Worm (Caenorhabditis elegans) whole organism, L1 larva: ENCODE data around the gene T20G5.8.

Experiments used
- C16A3.4 ChIP-seq: fragments of 150-350 bp; optimal IDR thresholded peaks from 2 replicates; lab custom pipeline; 2014; ENCODE audit warnings: missing biosample characterization, missing genetic modification characterization
- C34B4.2 ChIP-seq: sonication (generic microtip); optimal IDR thresholded peaks from 2 replicates; lab custom pipeline; 2017; ENCODE audit warnings: mild to moderate bottlenecking, missing genetic modification characterization, missing compliant biosample characterization
- F16B12.6 ChIP-seq: fragments of 150-350 bp; optimal IDR thresholded peaks from 2 replicates; lab custom pipeline; 2014; ENCODE audit warnings: missing biosample characterization, missing genetic modification characterization
- Y116A8C.19 ChIP-seq: sonication (generic microtip); optimal IDR thresholded peaks from 2 replicates; lab custom pipeline; 2016; ENCODE audit warnings: missing compliant biosample characterization, missing genetic modification characterization, borderline replicate concordance
- aha-1 ChIP-seq: fragments of 150-350 bp; optimal IDR thresholded peaks from 2 replicates; lab custom pipeline; 2014; ENCODE audit warnings: missing biosample characterization, missing genetic modification characterization
- alr-1 ChIP-seq: fragments of 200-800 bp; sonication (Bioruptor generic); optimal IDR thresholded peaks from 2 replicates; lab custom pipeline; 2018; ENCODE audit warnings: borderline replicate concordance, mild to moderate bottlenecking, missing genetic modification characterization, missing compliant biosample characterization
- ama-1 ChIP-seq: fragments of 150-350 bp; optimal IDR thresholded peaks from 2 replicates; lab custom pipeline; 2014
- blmp-1 ChIP-seq: fragments of 150-350 bp; optimal IDR thresholded peaks from 2 replicates; lab custom pipeline; 2014; ENCODE audit warnings: missing biosample characterization, missing genetic modification characterization
- ceh-63 ChIP-seq: fragments of 200-800 bp; sonication (Bioruptor generic); optimal IDR thresholded peaks from 2 replicates; lab custom pipeline; 2018; ENCODE audit warnings: mild to moderate bottlenecking, missing genetic modification characterization, missing compliant biosample characterization
- ceh-82 ChIP-seq, 3 experiments: fragments of 150-350 bp in 1 of 3; sonication (generic microtip) in 2 of 3; optimal IDR thresholded peaks; 2 replicates each; lab custom pipeline; 2014 to 2017; ENCODE audit warnings: missing biosample characterization in 3 of 3, missing genetic modification characterization in 3 of 3
- ceh-88 ChIP-seq: fragments of 200-800 bp; sonication (Bioruptor generic); IDR thresholded peaks from 2 replicates; pipeline ENCODE4 v1.3.6; 2022; ENCODE audit warnings: missing genetic modification characterization, missing compliant biosample characterization
- ceh-90 ChIP-seq: sonication (generic microtip); optimal IDR thresholded peaks from 2 replicates; lab custom pipeline; 2016; ENCODE audit warnings: missing genetic modification characterization, missing compliant biosample characterization
- ces-1 ChIP-seq: fragments of 150-350 bp; optimal IDR thresholded peaks from 2 replicates; lab custom pipeline; 2014; ENCODE audit warnings: missing biosample characterization, missing genetic modification reagents, missing genetic modification characterization
- dpl-1 ChIP-seq, 3 experiments: fragments of 150-350 bp in 2 of 3; sonication (generic microtip) in 1 of 3; optimal IDR thresholded peaks; 2 replicates each; lab custom pipeline; 2014 to 2017; ENCODE audit warnings: missing biosample characterization in 3 of 3, missing genetic modification characterization in 3 of 3, missing genetic modification reagents in 3 of 3
- dsc-1 ChIP-seq: sonication (generic microtip); optimal IDR thresholded peaks from 2 replicates; lab custom pipeline; 2016; ENCODE audit warnings: mild to moderate bottlenecking, missing genetic modification characterization, missing compliant biosample characterization
- efl-1 ChIP-seq, 4 experiments: fragments of 150-350 bp; optimal IDR thresholded peaks in 3 of 4; peaks in 1 of 4; 1 replicate in 1 of 4; 2 replicates in 3 of 4; lab custom pipeline; 2014; ENCODE audit warnings: missing biosample characterization in 2 of 4, missing genetic modification characterization in 2 of 4, missing genetic modification reagents in 2 of 4
- egl-13 ChIP-seq: sonication (generic microtip); optimal IDR thresholded peaks from 2 replicates; lab custom pipeline; 2016; ENCODE audit warnings: missing genotype, missing genetic modification reagents, missing genetic modification characterization, missing compliant biosample characterization
- egl-27 ChIP-seq, 2 experiments: fragments of 150-350 bp in 1 of 2; sonication (generic microtip); optimal IDR thresholded peaks; 3 replicates each; lab custom pipeline; 2017 to 2018; ENCODE audit warnings: missing biosample characterization in 2 of 2, missing genetic modification characterization in 2 of 2, missing genetic modification reagents in 2 of 2
- ets-5 ChIP-seq: fragments of 200-800 bp; sonication (Bioruptor generic); IDR thresholded peaks from 2 replicates; pipeline ENCODE4 v1.3.6; 2022; ENCODE audit warnings: missing genetic modification characterization, missing compliant biosample characterization
- fkh-10 ChIP-seq: sonication (generic microtip); optimal IDR thresholded peaks from 2 replicates; lab custom pipeline; 2017; ENCODE audit warnings: missing biosample characterization, missing genetic modification reagents, missing genetic modification characterization
- fkh-8 ChIP-seq: sonication (generic microtip); optimal IDR thresholded peaks from 2 replicates; lab custom pipeline; 2016; ENCODE audit warnings: mild to moderate bottlenecking, missing genetic modification characterization, missing compliant biosample characterization
- grh-1 ChIP-seq: fragments of 200-800 bp; sonication (Bioruptor generic); IDR thresholded peaks from 2 replicates; pipeline ENCODE4 v1.3.6; 2022; ENCODE audit warnings: missing genetic modification reagents, missing genetic modification characterization, missing compliant biosample characterization
- hlh-17 ChIP-seq: fragments of 200-800 bp; sonication (Bioruptor generic); optimal IDR thresholded peaks from 2 replicates; lab custom pipeline; 2018; ENCODE audit warnings: missing genetic modification characterization, mild to moderate bottlenecking, missing compliant biosample characterization, moderate library complexity, borderline replicate concordance
- hlh-4 ChIP-seq: sonication (generic microtip); optimal IDR thresholded peaks from 2 replicates; lab custom pipeline; 2016; ENCODE audit warnings: mild to moderate bottlenecking, missing genetic modification characterization, missing compliant biosample characterization
- hpl-2 ChIP-seq: fragments of 150-350 bp; optimal IDR thresholded peaks from 2 replicates; lab custom pipeline; 2014; ENCODE audit warnings: missing biosample characterization, missing genetic modification reagents, missing genetic modification characterization
- irx-1 ChIP-seq: sonication (generic microtip); optimal IDR thresholded peaks from 2 replicates; lab custom pipeline; 2016; ENCODE audit warnings: missing genetic modification characterization, missing compliant biosample characterization
- isw-1 ChIP-seq: fragments of 200-800 bp; sonication (Bioruptor generic); IDR thresholded peaks from 2 replicates; pipeline ENCODE4 v1.3.6; 2022; ENCODE audit warnings: missing genetic modification characterization, missing compliant biosample characterization
- lin-14 ChIP-seq: fragments of 200-800 bp; sonication (Bioruptor generic); optimal IDR thresholded peaks from 2 replicates; lab custom pipeline; 2018; ENCODE audit warnings: mild to moderate bottlenecking, missing genetic modification characterization, moderate library complexity, missing compliant biosample characterization
- lin-39 ChIP-seq: fragments of 150-350 bp; optimal IDR thresholded peaks from 2 replicates; lab custom pipeline; 2014; ENCODE audit warnings: missing biosample characterization, missing genetic modification reagents, missing genetic modification characterization
- lir-3 ChIP-seq: sonication (generic microtip); optimal IDR thresholded peaks from 2 replicates; lab custom pipeline; 2016; ENCODE audit warnings: mild to moderate bottlenecking, missing genetic modification characterization, moderate library complexity, missing compliant biosample characterization; ENCODE audit not compliant: poor library complexity
- mab-9 ChIP-seq: fragments of 200-800 bp; sonication (Bioruptor generic); IDR thresholded peaks from 2 replicates; pipeline ENCODE4 v1.3.6; 2022; ENCODE audit warnings: missing genetic modification reagents, missing genetic modification characterization, missing compliant biosample characterization
- mdl-1 ChIP-seq, 2 experiments: fragments of 150-350 bp; optimal IDR thresholded peaks; 2 replicates each; lab custom pipeline; 2014 to 2017; ENCODE audit warnings: missing biosample characterization in 2 of 2, missing genetic modification characterization in 2 of 2, inconsistent platforms in 1 of 2
- mef-2 ChIP-seq: fragments of 150-350 bp; optimal IDR thresholded peaks from 2 replicates; lab custom pipeline; 2014; ENCODE audit warnings: missing biosample characterization, missing genetic modification characterization
- nhr-12 ChIP-seq: sonication (generic microtip); optimal IDR thresholded peaks from 2 replicates; lab custom pipeline; 2017; ENCODE audit warnings: missing biosample characterization, missing genetic modification characterization
- nhr-19 ChIP-seq: fragments of 200-800 bp; sonication (Bioruptor generic); conservative IDR thresholded peaks from 2 replicates; pipeline ENCODE4 v1.3.6; 2022; ENCODE audit warnings: missing genetic modification characterization, missing compliant biosample characterization
- nhr-85 ChIP-seq: sonication (generic microtip); peaks from one replicate; lab custom pipeline; 2016; ENCODE audit warnings: missing genetic modification characterization, inconsistent platforms, missing compliant biosample characterization
- pax-3 ChIP-seq: fragments of 200-800 bp; sonication (Bioruptor generic); optimal IDR thresholded peaks from 2 replicates; lab custom pipeline; 2018; ENCODE audit warnings: mild to moderate bottlenecking, missing genetic modification characterization, moderate library complexity, missing compliant biosample characterization
- snu-23 ChIP-seq: sonication (generic microtip); optimal IDR thresholded peaks from 2 replicates; lab custom pipeline; 2016; ENCODE audit warnings: missing genetic modification characterization, missing compliant biosample characterization
- sptf-1 ChIP-seq: fragments of 150-350 bp; optimal IDR thresholded peaks from 2 replicates; lab custom pipeline; 2014; ENCODE audit warnings: missing biosample characterization, missing genetic modification characterization
- sup-37 ChIP-seq: fragments of 200-800 bp; sonication (Bioruptor generic); optimal IDR thresholded peaks from 2 replicates; lab custom pipeline; 2018; ENCODE audit warnings: mild to moderate bottlenecking, missing genetic modification characterization, missing compliant biosample characterization
- unc-130 ChIP-seq: fragments of 150-350 bp; optimal IDR thresholded peaks from 2 replicates; lab custom pipeline; 2017; ENCODE audit warnings: missing biosample characterization, missing genetic modification characterization, inconsistent platforms
- unc-30 ChIP-seq: sonication (generic microtip); optimal IDR thresholded peaks from 2 replicates; lab custom pipeline; 2017; ENCODE audit warnings: missing biosample characterization, missing genetic modification characterization
- unc-86 ChIP-seq: sonication (generic microtip); optimal IDR thresholded peaks from 2 replicates; lab custom pipeline; 2016; ENCODE audit warnings: missing genetic modification characterization, missing compliant biosample characterization

The T20G5.8 gene

DNA sequence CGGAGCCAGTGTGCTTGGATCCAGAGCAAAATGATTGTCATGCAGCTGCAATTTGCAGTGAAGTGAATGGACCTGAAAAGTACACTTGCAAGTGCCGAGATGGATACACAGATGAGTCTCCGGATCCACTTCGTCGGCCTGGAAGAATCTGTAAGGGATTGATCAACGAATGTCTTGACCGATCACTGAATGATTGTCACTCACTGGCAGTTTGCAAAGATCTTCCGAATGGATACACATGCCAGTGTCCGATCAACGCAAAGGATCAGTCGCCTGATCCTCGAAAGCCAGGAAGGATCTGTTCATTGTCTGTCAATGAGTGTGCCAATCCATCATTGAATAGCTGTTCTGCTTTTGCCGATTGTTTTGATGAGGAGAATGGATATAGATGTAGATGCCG, 19.7 kb upstream of the T20G5.8 start:
- no peak for TF ChIP-seq sup-37 (GFP tag; lab: Kevin White, UChicago)
- no peak for TF ChIP-seq dpl-1 (GFP tag; optimal IDR thresholded peaks at IDR 0.05; lab: Kevin White, UChicago)
- TF ChIP-seq ces-1 (GFP tag; lab: Kevin White, UChicago): no peak
- TF ChIP-seq aha-1: no peak
- no peak for TF ChIP-seq mdl-1 (tag; optimal IDR thresholded peaks at IDR 0.05; lab: Kevin White, UChicago)
- TF ChIP-seq blmp-1 (tag; lab: Kevin White, UChicago): no peak
- no peak for TF ChIP-seq egl-27 (tag; optimal IDR thresholded peaks at IDR 0.05; lab: Kevin White, UChicago)
- TF ChIP-seq C34B4.2 (tag; lab: Kevin White, UChicago): no peak
- no peak for TF ChIP-seq hlh-4
- no peak for TF ChIP-seq pax-3 (tag; lab: Kevin White, UChicago)
- TF ChIP-seq unc-130 (tag; lab: Kevin White, UChicago): no peak
- TF ChIP-seq lin-39: no peak
- TF ChIP-seq snu-23 (GFP tag; lab: Kevin White, UChicago): no peak
- no peak for TF ChIP-seq C16A3.4 (tag; lab: Kevin White, UChicago)
- TF ChIP-seq Y116A8C.19 (tag; lab: Kevin White, UChicago): no peak
- no peak for TF ChIP-seq lir-3
- no peak for TF ChIP-seq grh-1 (GFP tag; lab: Robert Waterston, UW)

DNA sequence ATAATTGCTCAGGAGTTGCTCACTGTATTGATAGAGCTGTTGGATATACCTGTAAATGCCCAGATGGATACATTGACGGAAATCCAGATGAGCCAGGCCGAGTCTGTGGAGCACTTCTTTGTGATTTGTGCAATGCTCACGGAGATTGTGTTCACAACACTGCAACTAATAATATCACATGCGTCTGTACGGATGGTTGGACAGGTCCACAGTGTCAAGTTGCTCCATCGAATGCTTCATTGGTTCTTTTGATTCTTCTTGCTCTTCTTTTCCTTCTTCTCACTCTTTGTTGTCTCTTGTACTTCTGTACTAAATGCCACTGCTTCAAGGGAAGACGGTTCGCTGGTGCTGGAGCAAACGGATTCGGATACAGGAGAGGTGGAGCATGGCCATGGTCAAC, 17.3 kb upstream of the T20G5.8 start:
- TF ChIP-seq ceh-88 (GFP tag; lab: Robert Waterston, UW): no peak
- no peak for TF ChIP-seq sptf-1 (tag; lab: Kevin White, UChicago)
- no peak for TF ChIP-seq lir-3
- no peak for TF ChIP-seq lin-14 (GFP tag; lab: Kevin White, UChicago)
- no peak for TF ChIP-seq nhr-12

DNA sequence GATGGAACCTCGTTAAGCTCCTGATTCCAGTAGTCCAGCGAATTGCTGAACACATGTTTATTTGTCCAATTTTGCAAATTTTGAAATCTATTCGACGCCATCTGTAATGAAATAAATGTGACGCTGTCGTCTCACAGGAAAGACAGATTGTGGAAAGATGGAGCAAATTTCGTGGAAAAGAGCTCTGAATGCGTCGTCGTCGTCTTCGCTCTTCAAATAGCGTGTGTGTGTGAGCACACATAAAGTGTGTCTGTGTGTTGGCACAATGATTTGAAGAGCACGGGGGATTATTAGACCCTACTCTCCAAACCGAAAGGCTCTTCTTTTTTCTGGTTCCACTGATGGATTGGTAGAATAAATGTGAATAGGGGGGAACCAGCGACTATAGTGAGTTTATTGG, 13.0 kb upstream of the T20G5.8 start, which contains the start of gene unc-47:
unc-47 (minus strand) TSS at position 101 of the 400 bp plus-strand sequence.
- TF ChIP-seq hpl-2 (GFP tag; lab: Kevin White, UChicago) (no peak), irx-1 (tag; lab: Kevin White, UChicago) (no peak), ceh-63 (GFP tag; lab: Kevin White, UChicago) (no peak), ets-5 (no peak), efl-1 (optimal IDR thresholded peaks at IDR 0.05; lab: Kevin White, UChicago) (no peak), efl-1 (GFP tag; optimal IDR thresholded peaks at IDR 0.05 in 1 of 2; lab: Kevin White, UChicago) (no peak), nhr-19 (GFP tag; lab: Robert Waterston, UW) (no peak), alr-1 (no peak), dsc-1 (tag; lab: Kevin White, UChicago) (no peak), hlh-17 (GFP tag; lab: Kevin White, UChicago) (no peak)

DNA sequence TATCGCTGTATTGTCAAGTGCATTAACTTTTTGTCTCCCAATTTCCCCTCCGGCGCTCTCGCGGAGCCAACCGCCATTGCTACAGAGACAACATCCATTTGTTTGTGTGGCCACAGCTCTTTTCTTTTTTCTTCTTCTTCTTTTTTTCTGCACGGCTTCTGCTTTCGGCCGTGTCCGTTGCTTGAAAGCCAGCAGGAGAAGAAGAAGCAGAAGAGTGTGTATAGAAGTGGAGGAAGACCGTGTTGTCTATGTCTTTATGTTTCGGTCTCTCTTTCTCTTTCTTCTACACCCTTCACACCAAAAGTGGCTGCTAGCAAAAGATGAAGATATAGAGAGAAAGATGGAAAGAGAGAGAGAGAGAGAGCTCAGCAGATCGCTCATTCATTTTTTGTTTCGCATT, 11.3 kb upstream of the T20G5.8 start:
- no peak for TF ChIP-seq irx-1 (tag; lab: Kevin White, UChicago)
- peak; percentile 49 for TF ChIP-seq fkh-8
- peak; percentile 22 to 25 for TF ChIP-seq efl-1 (optimal IDR thresholded peaks at IDR 0.05; lab: Kevin White, UChicago)
- TF ChIP-seq efl-1 (GFP tag; optimal IDR thresholded peaks at IDR 0.05 in 1 of 2; lab: Kevin White, UChicago): no peak
- TF ChIP-seq ceh-63 (GFP tag; lab: Kevin White, UChicago): no peak
- peak; percentile 10 for TF ChIP-seq F16B12.6 (tag; lab: Kevin White, UChicago)
- no peak; the same call in 1 of the 2 replicates for TF ChIP-seq isw-1 (GFP tag; lab: Robert Waterston, UW)
- TF ChIP-seq unc-30: no peak
- TF ChIP-seq nhr-85: no peak
- peak; percentile 75 for TF ChIP-seq lin-14 (GFP tag; lab: Kevin White, UChicago)
- no peak for TF ChIP-seq mab-9
- TF ChIP-seq ama-1 (lab: Kevin White, UChicago): no peak
- TF ChIP-seq egl-13: no peak
- no peak for TF ChIP-seq Y116A8C.19 (tag; lab: Kevin White, UChicago)
- peak; percentile 13 for TF ChIP-seq unc-86
- TF ChIP-seq fkh-10: peak; percentile 59
- no peak for TF ChIP-seq aha-1
- peak in 1 of 3 experiments; percentile 21 for TF ChIP-seq dpl-1 (GFP tag; optimal IDR thresholded peaks at IDR 0.05; lab: Kevin White, UChicago)
- no peak for TF ChIP-seq ceh-90 (tag; lab: Kevin White, UChicago)
- peak in 1 of 3 experiments; percentile 39 for TF ChIP-seq ceh-82 (tag; optimal IDR thresholded peaks at IDR 0.05; lab: Kevin White, UChicago)
- TF ChIP-seq mef-2 (tag; lab: Kevin White, UChicago): no peak
- TF ChIP-seq, all 84 proteins: peak for 8
